Worm (Caenorhabditis elegans): ENCODE data around the gene atg-7.
A peak's percentile ranks its signal among the peaks of the same experiment; 100 is the strongest.

atg-7 gene

ce11 chrIV:11080823-11081285 is at the start of gene atg-7:
Gene atg-7 (minus strand): TSS chrIV:11081055.
- TF ChIP-seq ceh-16 (tag; optimal IDR thresholded peaks at IDR 0.05): no peak
- TF ChIP-seq alr-1 (tag; optimal IDR thresholded peaks at IDR 0.05): no peak
- TF ChIP-seq dmd-4 (tag; optimal IDR thresholded peaks at IDR 0.05): no peak
- no peak for TF ChIP-seq nhr-237 (tag; optimal IDR thresholded peaks at IDR 0.05)
- no peak for TF ChIP-seq mdl-1 (tag; optimal IDR thresholded peaks at IDR 0.05)
- no peak for TF ChIP-seq sma-9 (GFP tag; optimal IDR thresholded peaks at IDR 0.05)
- TF ChIP-seq sma-9 (tag; optimal IDR thresholded peaks at IDR 0.05): no peak
- no peak for TF ChIP-seq F13H6.1 (tag; optimal IDR thresholded peaks at IDR 0.05)
- peak; percentile 21 for TF ChIP-seq Y55F3AM.14 (GFP tag; optimal IDR thresholded peaks at IDR 0.05)
- TF ChIP-seq nhr-129 (tag; optimal IDR thresholded peaks at IDR 0.05): peak; percentile 7
- no peak for TF ChIP-seq egl-27 (tag; optimal IDR thresholded peaks at IDR 0.05)
- TF ChIP-seq ztf-11 (tag; optimal IDR thresholded peaks at IDR 0.05): no peak
- peak in 1 of 2 experiments; percentile 36 for TF ChIP-seq lsy-2 (tag; optimal IDR thresholded peaks at IDR 0.05)
- no peak for TF ChIP-seq R02D3.7 (tag; optimal IDR thresholded peaks at IDR 0.05)
- TF ChIP-seq crh-2 (tag; optimal IDR thresholded peaks at IDR 0.05): no peak
- no peak for TF ChIP-seq unc-55 (GFP tag; optimal IDR thresholded peaks at IDR 0.05)
- TF ChIP-seq aly-2 (tag; optimal IDR thresholded peaks at IDR 0.05): no peak
- no peak for TF ChIP-seq ztf-1 (GFP tag; conservative IDR thresholded peaks at IDR 0.05)
- no peak for TF ChIP-seq nhr-12 (tag; optimal IDR thresholded peaks at IDR 0.05)
- no peak for TF ChIP-seq nhr-77 (tag; optimal IDR thresholded peaks at IDR 0.05)
- TF ChIP-seq nhr-25 (tag; optimal IDR thresholded peaks at IDR 0.05): peak; percentile 18
- no peak for TF ChIP-seq snpc-4 (tag; optimal IDR thresholded peaks at IDR 0.05)
- no peak for TF ChIP-seq blmp-1 (tag; optimal IDR thresholded peaks at IDR 0.05; ENCODE audit: insufficient read depth)
- TF ChIP-seq sem-4 (tag; optimal IDR thresholded peaks at IDR 0.05): no peak
- peak; percentile 41 for TF ChIP-seq ztf-4 (tag; optimal IDR thresholded peaks at IDR 0.05)
- TF ChIP-seq skn-1 (tag; optimal IDR thresholded peaks at IDR 0.05): no peak
- TF ChIP-seq zag-1 (tag; optimal IDR thresholded peaks at IDR 0.05): no peak
- TF ChIP-seq lin-39 (tag; optimal IDR thresholded peaks at IDR 0.05): no peak
- TF ChIP-seq elt-3 (tag; optimal IDR thresholded peaks at IDR 0.05): no peak
- TF ChIP-seq elt-1 (tag; optimal IDR thresholded peaks at IDR 0.05): no peak
- no peak for TF ChIP-seq ZK546.5 (tag; optimal IDR thresholded peaks at IDR 0.05)
- no peak for TF ChIP-seq C34F6.9 (tag; optimal IDR thresholded peaks at IDR 0.05)
- peak; percentile 20 for TF ChIP-seq lin-13 (GFP tag; optimal IDR thresholded peaks at IDR 0.05)
- TF ChIP-seq nhr-6 (tag; optimal IDR thresholded peaks at IDR 0.05): no peak
- no peak for TF ChIP-seq nhr-23 (tag; optimal IDR thresholded peaks at IDR 0.05)
- TF ChIP-seq nhr-11 (tag; optimal IDR thresholded peaks at IDR 0.05): no peak
- TF ChIP-seq ama-1 (optimal IDR thresholded peaks at IDR 0.05): peak; percentile 64
- no peak for TF ChIP-seq gmeb-1 (tag; optimal IDR thresholded peaks at IDR 0.05)
- no peak for TF ChIP-seq fos-1 (tag; optimal IDR thresholded peaks at IDR 0.05)
- TF ChIP-seq nhr-10 (tag; optimal IDR thresholded peaks at IDR 0.05): no peak
- no peak for TF ChIP-seq ceh-82 (tag; optimal IDR thresholded peaks at IDR 0.05)

ce11 chrIV:11126028-11126427 is 45.2 kb upstream of the atg-7 start:
- TF ChIP-seq unc-39 (tag; optimal IDR thresholded peaks at IDR 0.05): no peak
- TF ChIP-seq nhr-23 (tag; optimal IDR thresholded peaks at IDR 0.05): no peak
- no peak for TF ChIP-seq elt-3 (tag; optimal IDR thresholded peaks at IDR 0.05)
- no peak for TF ChIP-seq lin-39 (tag; optimal IDR thresholded peaks at IDR 0.05)
- TF ChIP-seq Y55F3AM.14 (GFP tag; optimal IDR thresholded peaks at IDR 0.05): no peak
- no peak for TF ChIP-seq nhr-6 (tag; optimal IDR thresholded peaks at IDR 0.05)
- no peak for TF ChIP-seq ama-1 (optimal IDR thresholded peaks at IDR 0.05)
- TF ChIP-seq ceh-82 (tag; optimal IDR thresholded peaks at IDR 0.05): no peak
- no peak for TF ChIP-seq fos-1 (tag; optimal IDR thresholded peaks at IDR 0.05)
- TF ChIP-seq ceh-16 (tag; optimal IDR thresholded peaks at IDR 0.05): no peak
- TF ChIP-seq nhr-10 (tag; optimal IDR thresholded peaks at IDR 0.05): no peak
- TF ChIP-seq nhr-11 (tag; optimal IDR thresholded peaks at IDR 0.05): no peak
- no peak for TF ChIP-seq unc-62 (GFP tag; optimal IDR thresholded peaks at IDR 0.05)
- TF ChIP-seq crh-2 (tag; optimal IDR thresholded peaks at IDR 0.05): no peak
- TF ChIP-seq mdl-1 (tag; optimal IDR thresholded peaks at IDR 0.05): no peak
- TF ChIP-seq lin-13 (GFP tag; optimal IDR thresholded peaks at IDR 0.05): no peak
- no peak for TF ChIP-seq nhr-77 (tag; optimal IDR thresholded peaks at IDR 0.05)

- no peak for TF ChIP-seq snpc-4 (tag; optimal IDR thresholded peaks at IDR 0.05)
- no peak for TF ChIP-seq elt-1 (tag; optimal IDR thresholded peaks at IDR 0.05)
- no peak for TF ChIP-seq nhr-237 (tag; optimal IDR thresholded peaks at IDR 0.05)
- no peak for TF ChIP-seq gmeb-1 (tag; optimal IDR thresholded peaks at IDR 0.05)
- TF ChIP-seq nhr-6 (tag; optimal IDR thresholded peaks at IDR 0.05): no peak
- no peak for TF ChIP-seq sem-4 (tag; optimal IDR thresholded peaks at IDR 0.05)
- no peak for TF ChIP-seq unc-62 (GFP tag; optimal IDR thresholded peaks at IDR 0.05)
- no peak for TF ChIP-seq sma-3 (GFP tag; optimal IDR thresholded peaks at IDR 0.05)
Observed at ce11 chrIV:11126004-11126027, 45.0 kb upstream of the atg-7 start, which contains the start of gene swsn-4. Gene swsn-4 (plus strand): TSS chrIV:11126024.
